Fruit fly (Drosophila melanogaster): ENCODE data around the gene CG12991.

The CG12991 gene

dm6 chrX:17544409-17544808, 35.3 kb upstream of the CG12991 start (continued):
- TF ChIP-seq CG15336 (GFP tag; IDR thresholded peaks at IDR 0.05) (peak; percentile 63), CG31627 (GFP tag; optimal IDR thresholded peaks at IDR 0.05) (no peak), CG6163 (GFP tag; IDR thresholded peaks at IDR 0.05) (peak; percentile 59; the same call in 2 of the 3 replicates), Met (GFP tag; optimal IDR thresholded peaks at IDR 0.05) (no peak), CG6808 (GFP tag; optimal IDR thresholded peaks at IDR 0.05) (no peak), Smox (GFP tag; optimal IDR thresholded peaks at IDR 0.05) (no peak)

dm6 chrX:17545580-17545979, 34.1 kb upstream of the CG12991 start:
- TF ChIP-seq CG8632 (GFP tag; optimal IDR thresholded peaks at IDR 0.05) (peak; percentile 42), CG6808 (GFP tag; optimal IDR thresholded peaks at IDR 0.05) (no peak), vri (GFP tag; optimal IDR thresholded peaks at IDR 0.05) (no peak), Sox14 (GFP tag; optimal IDR thresholded peaks at IDR 0.05) (peak; percentile 37), topi (GFP tag; optimal IDR thresholded peaks at IDR 0.05) (peak; percentile 67), CG4318 (GFP tag; optimal IDR thresholded peaks at IDR 0.05) (no peak), CG10631 (GFP tag; optimal IDR thresholded peaks at IDR 0.05) (peak; percentile 7), CG11902 (GFP tag; optimal IDR thresholded peaks at IDR 0.05) (no peak), CG8319 (GFP tag; optimal IDR thresholded peaks at IDR 0.05) (no peak), cyc (GFP tag; optimal IDR thresholded peaks at IDR 0.05) (peak; percentile 29), Eip75B (GFP tag; optimal IDR thresholded peaks at IDR 0.05) (peak; percentile 25), OdsH (GFP tag; optimal IDR thresholded peaks at IDR 0.05) (peak; percentile 42), salr (GFP tag; optimal IDR thresholded peaks at IDR 0.05) (no peak), pdm3 (GFP tag; optimal IDR thresholded peaks at IDR 0.05) (peak; percentile 40), achi (GFP tag; optimal IDR thresholded peaks at IDR 0.05) (peak; percentile 36), ss (GFP tag; optimal IDR thresholded peaks at IDR 0.05) (no peak), CG8119 (GFP tag; IDR thresholded peaks at IDR 0.05) (no peak), CG31627 (GFP tag; optimal IDR thresholded peaks at IDR 0.05) (peak; percentile 69), dsx (GFP tag; optimal IDR thresholded peaks at IDR 0.05; ENCODE audit: poor library complexity, severe bottlenecking) (no peak), fkh (GFP tag; optimal IDR thresholded peaks at IDR 0.05) (no peak), Hr39 (GFP tag; optimal IDR thresholded peaks at IDR 0.05) (peak; percentile 56), net (GFP tag; optimal IDR thresholded peaks at IDR 0.05) (peak; percentile 13), CG15336 (GFP tag; IDR thresholded peaks at IDR 0.05) (no peak), svp (GFP tag) (peak; percentile 83), lz (GFP tag; optimal IDR thresholded peaks at IDR 0.05) (peak; percentile 70), CG11762 (GFP tag; optimal IDR thresholded peaks at IDR 0.05; ENCODE audit: insufficient read depth) (no peak), Sox102F (GFP tag; optimal IDR thresholded peaks at IDR 0.05) (peak; percentile 60), Ets21C (GFP tag; optimal IDR thresholded peaks at IDR 0.05) (peak; percentile 58), Hr38 (GFP tag; optimal IDR thresholded peaks at IDR 0.05) (no peak), fd85E (GFP tag; optimal IDR thresholded peaks at IDR 0.05) (no peak), esn (GFP tag; optimal IDR thresholded peaks at IDR 0.05) (peak; percentile 81), eg (GFP tag; IDR thresholded peaks at IDR 0.05) (no peak), CG6792 (GFP tag; optimal IDR thresholded peaks at IDR 0.05) (peak; percentile 43), dac (GFP tag; optimal IDR thresholded peaks at IDR 0.05) (no peak), Smox (GFP tag; optimal IDR thresholded peaks at IDR 0.05) (peak; percentile 75), CG11294 (GFP tag; IDR thresholded peaks at IDR 0.05) (no peak), Eip78C (GFP tag) (peak; percentile 79), acj6 (GFP tag; optimal IDR thresholded peaks at IDR 0.05) (peak; percentile 24), fd59A (GFP tag; optimal IDR thresholded peaks at IDR 0.05) (no peak), Gug (GFP tag; IDR thresholded peaks at IDR 0.05) (no peak), CG3919 (GFP tag; optimal IDR thresholded peaks at IDR 0.05) (no peak), Eip93F (GFP tag; optimal IDR thresholded peaks at IDR 0.05) (no peak), CG34406 (GFP tag; optimal IDR thresholded peaks at IDR 0.05) (peak; percentile 38), Met (GFP tag; optimal IDR thresholded peaks at IDR 0.05) (peak; percentile 66)
